Worm (Caenorhabditis elegans): ENCODE results near the gene H28G03.2.

H28G03.2 gene

ce11 chrX:5193402-5193801 is 12.2 kb upstream of the H28G03.2 start:
- TF ChIP-seq hlh-8 (tag; optimal IDR thresholded peaks at IDR 0.05) (peak; percentile 17), ceh-18 (tag; optimal IDR thresholded peaks at IDR 0.05) (peak; percentile 23), ceh-6 (GFP tag; optimal IDR thresholded peaks at IDR 0.05) (no peak)

- TF ChIP-seq nfya-1 (tag; optimal IDR thresholded peaks at IDR 0.05) (peak; percentile 22), nhr-11 (tag; optimal IDR thresholded peaks at IDR 0.05) (no peak), eyg-1 (tag; optimal IDR thresholded peaks at IDR 0.05) (no peak), ceh-2 (tag; optimal IDR thresholded peaks at IDR 0.05) (no peak), unc-55 (GFP tag; optimal IDR thresholded peaks at IDR 0.05) (peak; percentile 51), nhr-232 (tag; optimal IDR thresholded peaks at IDR 0.05) (no peak), dve-1 (tag; optimal IDR thresholded peaks at IDR 0.05) (no peak), tbx-2 (tag; optimal IDR thresholded peaks at IDR 0.05) (no peak), K09A11.1 (tag; optimal IDR thresholded peaks at IDR 0.05; ENCODE audit: insufficient read depth) (no peak), npax-4 (tag; optimal IDR thresholded peaks at IDR 0.05) (no peak), hlh-30 (tag; optimal IDR thresholded peaks at IDR 0.05; ENCODE audit: insufficient read depth) (no peak), ceh-22 (tag; optimal IDR thresholded peaks at IDR 0.05) (no peak), elt-2 (tag; optimal IDR thresholded peaks at IDR 0.05) (no peak), ceh-34 (tag; optimal IDR thresholded peaks at IDR 0.05) (peak; percentile 17), fkh-6 (tag; optimal IDR thresholded peaks at IDR 0.05) (no peak), hlh-15 (tag; optimal IDR thresholded peaks at IDR 0.05) (no peak), ceh-24 (tag; optimal IDR thresholded peaks at IDR 0.05) (no peak), pros-1 (tag; optimal IDR thresholded peaks at IDR 0.05) (no peak), pha-4 (tag; optimal IDR thresholded peaks at IDR 0.05) (no peak), T23F11.4 (GFP tag; optimal IDR thresholded peaks at IDR 0.05) (no peak), gmeb-2 (tag; optimal IDR thresholded peaks at IDR 0.05) (no peak), tbx-7 (tag; optimal IDR thresholded peaks at IDR 0.05) (no peak), Y22D7AL.16 (tag; optimal IDR thresholded peaks at IDR 0.05) (no peak), C08G9.2 (tag; optimal IDR thresholded peaks at IDR 0.05) (no peak), pat-9 (tag; optimal IDR thresholded peaks at IDR 0.05) (no peak), sox-4 (tag; optimal IDR thresholded peaks at IDR 0.05) (no peak), elt-4 (tag; optimal IDR thresholded peaks at IDR 0.05) (no peak), ceh-19 (GFP tag; optimal IDR thresholded peaks at IDR 0.05) (no peak), hlh-13 (GFP tag; optimal IDR thresholded peaks at IDR 0.05) (no peak), ttx-3 (tag; optimal IDR thresholded peaks at IDR 0.05) (no peak), lin-11 (tag; optimal IDR thresholded peaks at IDR 0.05) (no peak), ahr-1 (tag; optimal IDR thresholded peaks at IDR 0.05) (no peak), syd-9 (tag; optimal IDR thresholded peaks at IDR 0.05) (no peak), ceh-31 (tag; optimal IDR thresholded peaks at IDR 0.05) (no peak), odd-2 (tag; optimal IDR thresholded peaks at IDR 0.05) (no peak), ceh-18 (tag; optimal IDR thresholded peaks at IDR 0.05) (peak; percentile 70), zip-5 (tag; optimal IDR thresholded peaks at IDR 0.05) (no peak), unc-86 (tag; optimal IDR thresholded peaks at IDR 0.05) (no peak), fkh-10 (GFP tag; optimal IDR thresholded peaks at IDR 0.05) (no peak), unc-3 (GFP tag; conservative IDR thresholded peaks at IDR 0.05) (no peak), unc-3 (tag; optimal IDR thresholded peaks at IDR 0.05) (no peak), C38D4.7 (GFP tag; optimal IDR thresholded peaks at IDR 0.05) (no peak), pax-1 (tag; optimal IDR thresholded peaks at IDR 0.05) (no peak), rnt-1 (tag; optimal IDR thresholded peaks at IDR 0.05) (peak; percentile 60), unc-42 (tag; optimal IDR thresholded peaks at IDR 0.05) (no peak)
Observed at ce11 chrX:5195462-5196160, 9.9 kb upstream of the H28G03.2 start, which contains the start of gene pqn-62. TSS of gene pqn-62 (plus strand) at chrX:5196110.

All from whole organism, late embryonic.